Worm (Caenorhabditis elegans) whole organism, L1 larva: ENCODE data around the gene rnp-4.
A peak's percentile ranks its signal among the peaks of the same experiment; 100 is the strongest.

Experiments
- C04F5.9 ChIP-seq: sonication (generic microtip); optimal IDR thresholded peaks from 2 replicates; lab custom pipeline; 2016; ENCODE audit warnings: missing genetic modification characterization, missing compliant biosample characterization
- blmp-1 ChIP-seq: fragments of 150-350 bp; optimal IDR thresholded peaks from 2 replicates; lab custom pipeline; 2014; ENCODE audit warnings: missing biosample characterization, missing genetic modification characterization
- ceh-63 ChIP-seq: fragments of 200-800 bp; sonication (Bioruptor generic); optimal IDR thresholded peaks from 2 replicates; lab custom pipeline; 2018; ENCODE audit warnings: mild to moderate bottlenecking, missing genetic modification characterization, missing compliant biosample characterization
- ceh-88 ChIP-seq: fragments of 200-800 bp; sonication (Bioruptor generic); IDR thresholded peaks from 2 replicates; pipeline ENCODE4 v1.3.6; 2022; ENCODE audit warnings: missing genetic modification characterization, missing compliant biosample characterization
- dpl-1 ChIP-seq, 3 experiments: fragments of 150-350 bp in 2 of 3; sonication (generic microtip) in 1 of 3; optimal IDR thresholded peaks; 2 replicates each; lab custom pipeline; 2014 to 2017; ENCODE audit warnings: missing biosample characterization in 3 of 3, missing genetic modification characterization in 3 of 3, missing genetic modification reagents in 3 of 3
- dsc-1 ChIP-seq: sonication (generic microtip); optimal IDR thresholded peaks from 2 replicates; lab custom pipeline; 2016; ENCODE audit warnings: mild to moderate bottlenecking, missing genetic modification characterization, missing compliant biosample characterization
- efl-1 ChIP-seq, 4 experiments: fragments of 150-350 bp; optimal IDR thresholded peaks in 3 of 4; peaks in 1 of 4; 1 replicate in 1 of 4; 2 replicates in 3 of 4; lab custom pipeline; 2014; ENCODE audit warnings: missing biosample characterization in 2 of 4, missing genetic modification characterization in 2 of 4, missing genetic modification reagents in 2 of 4
- efl-3 ChIP-seq: fragments of 200-800 bp; sonication (Bioruptor generic); optimal IDR thresholded peaks from 2 replicates; lab custom pipeline; 2018; ENCODE audit warnings: mild to moderate bottlenecking, missing genetic modification characterization, missing compliant biosample characterization
- fkh-8 ChIP-seq: sonication (generic microtip); optimal IDR thresholded peaks from 2 replicates; lab custom pipeline; 2016; ENCODE audit warnings: mild to moderate bottlenecking, missing genetic modification characterization, missing compliant biosample characterization
- grh-1 ChIP-seq: fragments of 200-800 bp; sonication (Bioruptor generic); IDR thresholded peaks from 2 replicates; pipeline ENCODE4 v1.3.6; 2022; ENCODE audit warnings: missing genetic modification reagents, missing genetic modification characterization, missing compliant biosample characterization
- jun-1 ChIP-seq: fragments of 150-350 bp; optimal IDR thresholded peaks from 2 replicates; lab custom pipeline; 2014; ENCODE audit warnings: missing biosample characterization, missing genetic modification reagents, missing genetic modification characterization
- lin-13 ChIP-seq: fragments of 150-350 bp; optimal IDR thresholded peaks from 2 replicates; lab custom pipeline; 2014; ENCODE audit warnings: missing biosample characterization, missing genetic modification reagents, missing genetic modification characterization
- lin-15B ChIP-seq: fragments of 150-350 bp; sonication (generic microtip); optimal IDR thresholded peaks from 3 replicates; lab custom pipeline; 2014; ENCODE audit warnings: missing biosample characterization, missing genetic modification characterization
- lin-35 ChIP-seq, 2 experiments: fragments of 150-350 bp; optimal IDR thresholded peaks; 2 replicates each; lab custom pipeline; 2014; ENCODE audit warnings: missing biosample characterization in 2 of 2, missing genetic modification characterization in 2 of 2, missing genetic modification reagents in 2 of 2
- lsy-2 ChIP-seq, 2 experiments: fragments of 150-350 bp; optimal IDR thresholded peaks; 2 replicates each; lab custom pipeline; 2014; ENCODE audit warnings: missing biosample characterization in 2 of 2, missing genetic modification characterization in 2 of 2
- mdl-1 ChIP-seq, 2 experiments: fragments of 150-350 bp; optimal IDR thresholded peaks; 2 replicates each; lab custom pipeline; 2014 to 2017; ENCODE audit warnings: missing biosample characterization in 2 of 2, missing genetic modification characterization in 2 of 2, inconsistent platforms in 1 of 2
- mef-2 ChIP-seq: fragments of 150-350 bp; optimal IDR thresholded peaks from 2 replicates; lab custom pipeline; 2014; ENCODE audit warnings: missing biosample characterization, missing genetic modification characterization
- nhr-11 ChIP-seq: fragments of 150-350 bp; optimal IDR thresholded peaks from 2 replicates; lab custom pipeline; 2014; ENCODE audit warnings: missing biosample characterization, missing genetic modification characterization
- nhr-12 ChIP-seq: sonication (generic microtip); optimal IDR thresholded peaks from 2 replicates; lab custom pipeline; 2017; ENCODE audit warnings: missing biosample characterization, missing genetic modification characterization
- nhr-19 ChIP-seq: fragments of 200-800 bp; sonication (Bioruptor generic); conservative IDR thresholded peaks from 2 replicates; pipeline ENCODE4 v1.3.6; 2022; ENCODE audit warnings: missing genetic modification characterization, missing compliant biosample characterization
- nhr-20 ChIP-seq: sonication (generic microtip); optimal IDR thresholded peaks from 2 replicates; lab custom pipeline; 2016; ENCODE audit warnings: mild to moderate bottlenecking, missing genetic modification characterization, missing compliant biosample characterization
- nhr-237 ChIP-seq: fragments of 150-350 bp; optimal IDR thresholded peaks from 2 replicates; lab custom pipeline; 2014; ENCODE audit warnings: missing biosample characterization, missing genetic modification characterization
- nhr-47 ChIP-seq: sonication (generic microtip); optimal IDR thresholded peaks from 2 replicates; lab custom pipeline; 2016; ENCODE audit warnings: mild to moderate bottlenecking, missing genetic modification characterization, moderate library complexity, missing compliant biosample characterization
- nhr-71 ChIP-seq: sonication (generic microtip); optimal IDR thresholded peaks from 2 replicates; lab custom pipeline; 2016; ENCODE audit warnings: mild to moderate bottlenecking, missing genetic modification characterization, moderate library complexity, missing compliant biosample characterization
- nhr-84 ChIP-seq: sonication (generic microtip); optimal IDR thresholded peaks from 2 replicates; lab custom pipeline; 2017; ENCODE audit warnings: missing biosample characterization, missing genetic modification characterization
- nhr-85 ChIP-seq: sonication (generic microtip); peaks from one replicate; lab custom pipeline; 2016; ENCODE audit warnings: missing genetic modification characterization, inconsistent platforms, missing compliant biosample characterization
- nhr-90 ChIP-seq: sonication (generic microtip); optimal IDR thresholded peaks from 2 replicates; lab custom pipeline; 2016; ENCODE audit warnings: mild to moderate bottlenecking, missing genetic modification characterization, missing compliant biosample characterization; ENCODE audit not compliant: poor library complexity
- pag-3 ChIP-seq: sonication (generic microtip); optimal IDR thresholded peaks from 2 replicates; lab custom pipeline; 2017; ENCODE audit warnings: missing genetic modification characterization, mild to moderate bottlenecking, missing compliant biosample characterization, antibody characterized with exemption, borderline replicate concordance; ENCODE audit not compliant: insufficient read depth
- rnt-1 ChIP-seq: sonication (generic microtip); optimal IDR thresholded peaks from 2 replicates; lab custom pipeline; 2016; ENCODE audit warnings: mild to moderate bottlenecking, missing genetic modification characterization, moderate library complexity, missing compliant biosample characterization
- skn-1 ChIP-seq: fragments of 150-350 bp; optimal IDR thresholded peaks from 2 replicates; lab custom pipeline; 2014; ENCODE audit warnings: missing biosample characterization, missing genetic modification characterization
- snu-23 ChIP-seq: sonication (generic microtip); optimal IDR thresholded peaks from 2 replicates; lab custom pipeline; 2016; ENCODE audit warnings: missing genetic modification characterization, missing compliant biosample characterization
- sox-4 ChIP-seq: sonication (generic microtip); optimal IDR thresholded peaks from 2 replicates; lab custom pipeline; 2016; ENCODE audit warnings: missing genetic modification characterization, missing compliant biosample characterization
- sup-37 ChIP-seq: fragments of 200-800 bp; sonication (Bioruptor generic); optimal IDR thresholded peaks from 2 replicates; lab custom pipeline; 2018; ENCODE audit warnings: mild to moderate bottlenecking, missing genetic modification characterization, missing compliant biosample characterization
- swsn-7 ChIP-seq: sonication (generic microtip); optimal IDR thresholded peaks from 2 replicates; lab custom pipeline; 2016; ENCODE audit warnings: missing genetic modification characterization, missing compliant biosample characterization
- unc-62 ChIP-seq: fragments of 150-350 bp; optimal IDR thresholded peaks from 2 replicates; lab custom pipeline; 2014; ENCODE audit warnings: missing biosample characterization, missing genetic modification reagents, missing genetic modification characterization
- xbp-1 ChIP-seq: sonication (generic microtip); optimal IDR thresholded peaks from 2 replicates; lab custom pipeline; 2016; ENCODE audit warnings: missing genetic modification characterization, missing compliant biosample characterization
- ztf-11 ChIP-seq, 2 experiments: sonication (generic microtip); optimal IDR thresholded peaks; 2 replicates each; lab custom pipeline; 2016 to 2017; ENCODE audit warnings: missing genetic modification characterization in 2 of 2, missing biosample characterization in 1 of 2, missing compliant biosample characterization in 1 of 2

rnp-4 gene

ce11 chrIII:4362332-4362731 lies 43.8 kb upstream of the rnp-4 start:
- TF ChIP-seq fkh-8 (tag; lab: Kevin White, UChicago) (no peak), nhr-237 (tag; lab: Kevin White, UChicago) (no peak), sox-4 (tag; lab: Kevin White, UChicago) (no peak), swsn-7 (tag; lab: Kevin White, UChicago) (peak; percentile 10), nhr-85 (tag; lab: Kevin White, UChicago) (peak; percentile 71), dsc-1 (tag; lab: Kevin White, UChicago) (no peak), grh-1 (GFP tag; lab: Robert Waterston, UW) (no peak), lin-13 (GFP tag; lab: Kevin White, UChicago) (no peak), nhr-90 (peak; percentile 47), ceh-63 (GFP tag; lab: Kevin White, UChicago) (no peak), snu-23 (GFP tag; lab: Kevin White, UChicago) (peak; percentile 49), nhr-12 (no peak), dpl-1 (GFP tag; optimal IDR thresholded peaks at IDR 0.05; lab: Kevin White, UChicago) (no peak), ceh-88 (GFP tag; lab: Robert Waterston, UW) (no peak), nhr-19 (GFP tag; lab: Robert Waterston, UW) (peak; percentile 28), blmp-1 (tag; lab: Kevin White, UChicago) (no peak), C04F5.9 (tag; lab: Kevin White, UChicago) (no peak), xbp-1 (tag; lab: Kevin White, UChicago) (peak; percentile 3), efl-3 (GFP tag; lab: Kevin White, UChicago) (no peak), nhr-11 (tag; lab: Kevin White, UChicago) (no peak), lin-35 (GFP tag; optimal IDR thresholded peaks at IDR 0.05; lab: Kevin White, UChicago) (peak in 1 of 2 experiments; percentile 55), mef-2 (tag; lab: Kevin White, UChicago) (no peak), nhr-71 (tag; lab: Kevin White, UChicago) (peak; percentile 32), jun-1 (no peak), skn-1 (tag; lab: Kevin White, UChicago) (no peak), efl-1 (optimal IDR thresholded peaks at IDR 0.05; lab: Kevin White, UChicago) (peak in 1 of 2 experiments; percentile 17), efl-1 (GFP tag; optimal IDR thresholded peaks at IDR 0.05 in 1 of 2; lab: Kevin White, UChicago) (peak in 1 of 2 experiments; percentile 55), pag-3 (tag; lab: Kevin White, UChicago) (no peak), nhr-20 (tag; lab: Kevin White, UChicago) (peak; percentile 20), ztf-11 (tag; optimal IDR thresholded peaks at IDR 0.05; lab: Kevin White, UChicago) (no peak), lsy-2 (tag; optimal IDR thresholded peaks at IDR 0.05; lab: Kevin White, UChicago) (no peak), nhr-84 (no peak), rnt-1 (tag; lab: Kevin White, UChicago) (peak; percentile 48), nhr-47 (tag; lab: Kevin White, UChicago) (peak; percentile 36), sup-37 (GFP tag; lab: Kevin White, UChicago) (no peak), mdl-1 (tag; optimal IDR thresholded peaks at IDR 0.05; lab: Kevin White, UChicago) (no peak), unc-62 (GFP tag; lab: Kevin White, UChicago) (no peak)

ce11 chrIII:4364974-4365373 lies 41.1 kb upstream of the rnp-4 start, which contains the start of gene ckb-1:
TSS of gene ckb-1 (plus strand) at chrIII:4365274.
- TF ChIP-seq lsy-2 (tag; optimal IDR thresholded peaks at IDR 0.05; lab: Kevin White, UChicago) (peak; percentile 0 to 32), lin-35 (GFP tag; optimal IDR thresholded peaks at IDR 0.05; lab: Kevin White, UChicago) (peak in 1 of 2 experiments; percentile 18), jun-1 (no peak), lin-15B (tag; lab: Kevin White, UChicago) (no peak), swsn-7 (tag; lab: Kevin White, UChicago) (no peak), dpl-1 (GFP tag; optimal IDR thresholded peaks at IDR 0.05; lab: Kevin White, UChicago) (peak in 1 of 3 experiments; percentile 24)
- TF ChIP-seq, all 84 proteins: peak for 3

- TF ChIP-seq mdl-1 (tag; optimal IDR thresholded peaks at IDR 0.05; lab: Kevin White, UChicago) (no peak), xbp-1 (tag; lab: Kevin White, UChicago) (peak; percentile 71)
- TF ChIP-seq, all 84 proteins: peak for 1
Measured at ce11 chrIII:4367649-4368048, 38.4 kb upstream of the rnp-4 start, which contains the start of gene ckb-2. TSS of gene ckb-2 (plus strand) at chrIII:4367949.
